Worm (Caenorhabditis elegans) whole organism, young adult: ENCODE data around the gene ZK512.11.

Experiments used
- Y95B8A.8 ChIP-seq: fragments of 200-800 bp; sonication (Bioruptor generic); IDR thresholded peaks from 2 replicates; pipeline ENCODE4 v1.3.6; 2022; ENCODE audit warnings: missing genetic modification reagents, missing genetic modification characterization, missing compliant biosample characterization
- aptf-2 ChIP-seq: fragments of 200-800 bp; sonication (Bioruptor generic); conservative IDR thresholded peaks from 2 replicates; pipeline ENCODE4 v1.3.6; 2022; ENCODE audit warnings: missing genetic modification reagents, missing genetic modification characterization, missing compliant biosample characterization
- bed-1 ChIP-seq: fragments of 200-800 bp; sonication (Bioruptor generic); IDR thresholded peaks from 2 replicates; pipeline ENCODE4 v1.3.6; 2022; ENCODE audit warnings: missing genetic modification reagents, missing genetic modification characterization, missing compliant biosample characterization
- hsf-1 ChIP-seq: fragments of 200-800 bp; sonication (Bioruptor generic); IDR thresholded peaks from 2 replicates; pipeline ENCODE4 v1.3.6; 2022; ENCODE audit warnings: missing genetic modification reagents, missing genetic modification characterization, missing compliant biosample characterization
- nfya-1 ChIP-seq: sonication (generic microtip); optimal IDR thresholded peaks from 2 replicates; lab custom pipeline; 2017; ENCODE audit warnings: antibody characterized with exemption, missing compliant biosample characterization, missing genetic modification characterization, borderline replicate concordance; ENCODE audit not compliant: insufficient read depth
- rec-8 ChIP-seq, 2 experiments: sonication (generic microtip); optimal IDR thresholded peaks; 2 replicates each; lab custom pipeline; 2016; ENCODE audit warnings: mild to moderate bottlenecking in 2 of 2, missing genetic modification characterization in 2 of 2, missing genetic modification reagents in 2 of 2, missing genotype in 2 of 2, missing biosample characterization in 1 of 2, missing compliant biosample characterization in 1 of 2, moderate library complexity in 1 of 2
- tbx-9 ChIP-seq: sonication (generic microtip); optimal IDR thresholded peaks from 2 replicates; lab custom pipeline; 2016; ENCODE audit warnings: borderline replicate concordance, missing genetic modification characterization, inconsistent platforms, missing compliant biosample characterization
- unc-62 ChIP-seq: fragments of 150-350 bp; optimal IDR thresholded peaks from 2 replicates; lab custom pipeline; 2014; ENCODE audit warnings: missing biosample characterization, missing genetic modification reagents, missing genetic modification characterization

DNA sequence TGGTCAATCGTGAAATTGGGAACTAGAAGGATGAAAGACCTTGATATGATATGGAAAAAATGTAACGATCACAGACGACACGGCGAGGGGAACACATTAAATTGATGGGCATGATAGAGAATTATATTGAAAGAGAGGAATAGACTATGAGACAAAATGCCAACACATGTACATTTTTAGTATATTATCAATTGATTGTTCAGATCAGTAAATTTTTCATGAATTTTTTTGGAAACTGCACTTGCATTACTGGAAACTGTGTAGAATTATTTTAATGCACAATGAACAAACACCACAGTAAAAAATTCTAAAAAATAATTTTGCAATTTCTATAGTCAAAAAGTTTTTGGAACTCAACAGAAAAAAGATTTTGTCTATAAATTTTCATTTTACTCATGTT lies 29.2 kb downstream of the ZK512.11 start:
- no peak for TF ChIP-seq unc-62 (GFP tag; lab: Kevin White, UChicago)
- TF ChIP-seq rec-8 (tag; optimal IDR thresholded peaks at IDR 0.05; lab: Kevin White, UChicago) = no peak
- no peak for TF ChIP-seq bed-1 (GFP tag; lab: Robert Waterston, UW)
- TF ChIP-seq nfya-1 (tag; lab: Kevin White, UChicago) = no peak
- TF ChIP-seq aptf-2 (GFP tag; lab: Robert Waterston, UW) = no peak
- no peak for TF ChIP-seq tbx-9 (tag; lab: Kevin White, UChicago)
- TF ChIP-seq hsf-1 (GFP tag; lab: Robert Waterston, UW) = no peak
- no peak for TF ChIP-seq Y95B8A.8 (GFP tag; lab: Robert Waterston, UW)
